Fruit fly (Drosophila melanogaster) whole organism, embryonic: ENCODE data around the gene CG42710.

ENCODE experiments used
- Antp ChIP-seq: fragments of 200-800 bp; sonication (Bioruptor generic); optimal IDR thresholded peaks from 3 replicates; lab custom pipeline; 2016; ENCODE audit warnings: missing biosample characterization, missing genetic modification characterization
- Asciz ChIP-seq: fragments of 200-800 bp; sonication (Bioruptor generic); optimal IDR thresholded peaks from 2 replicates; lab custom pipeline; 2017; ENCODE audit warnings: missing biosample characterization, mild to moderate bottlenecking, missing genetic modification characterization, missing genetic modification reagents
- CG10979 ChIP-seq: fragments of 200-800 bp; sonication (Bioruptor generic); optimal IDR thresholded peaks from 2 replicates; lab custom pipeline; 2018; ENCODE audit warnings: missing biosample characterization, mild to moderate bottlenecking, missing genetic modification characterization, moderate library complexity
- CG11695 ChIP-seq: fragments of 200-800 bp; sonication (Bioruptor generic); IDR thresholded peaks from 3 replicates; pipeline ENCODE4 v1.3.6; 2022; ENCODE audit warnings: missing biosample characterization, missing genetic modification characterization
- CG12299 ChIP-seq: fragments of 200-800 bp; sonication (Bioruptor generic); optimal IDR thresholded peaks from 2 replicates; lab custom pipeline; 2018; ENCODE audit warnings: missing biosample characterization, mild to moderate bottlenecking, missing genetic modification characterization
- CG13123 ChIP-seq: fragments of 200-800 bp; sonication (Bioruptor generic); optimal IDR thresholded peaks from 2 replicates; lab custom pipeline; 2016; ENCODE audit warnings: missing biosample characterization, missing genetic modification characterization
- CG14710 ChIP-seq: fragments of 200-800 bp; sonication (Bioruptor generic); optimal IDR thresholded peaks from 3 replicates; lab custom pipeline; 2019; ENCODE audit warnings: missing biosample characterization, mild to moderate bottlenecking, missing genetic modification characterization, moderate library complexity
- CG15269 ChIP-seq: fragments of 200-800 bp; sonication (Bioruptor generic); optimal IDR thresholded peaks from 2 replicates; lab custom pipeline; 2018; ENCODE audit warnings: missing biosample characterization, mild to moderate bottlenecking, missing genetic modification characterization, moderate library complexity
- CG1529 ChIP-seq: fragments of 200-800 bp; sonication (Bioruptor generic); optimal IDR thresholded peaks from 3 replicates; lab custom pipeline; 2018; ENCODE audit warnings: missing biosample characterization, missing genetic modification characterization
- CG15514 ChIP-seq: fragments of 200-800 bp; sonication (Bioruptor generic); optimal IDR thresholded peaks from 3 replicates; lab custom pipeline; 2017; ENCODE audit warnings: missing biosample characterization, missing genetic modification characterization, mild to moderate bottlenecking, moderate library complexity, missing genetic modification reagents
- CG15601 ChIP-seq: fragments of 200-800 bp; sonication (Bioruptor generic); optimal IDR thresholded peaks from 3 replicates; lab custom pipeline; 2019; ENCODE audit warnings: missing biosample characterization, mild to moderate bottlenecking, missing genetic modification characterization, moderate library complexity
- CG18262 ChIP-seq: fragments of 200-800 bp; optimal IDR thresholded peaks from 3 replicates; lab custom pipeline; 2019; ENCODE audit warnings: missing biosample characterization, mild to moderate bottlenecking, missing genetic modification characterization, moderate library complexity
- CG2120 ChIP-seq: fragments of 200-800 bp; sonication (Bioruptor generic); optimal IDR thresholded peaks from 3 replicates; lab custom pipeline; 2016; ENCODE audit warnings: missing biosample characterization, missing genetic modification characterization
- CG33557 ChIP-seq: fragments of 200-800 bp; sonication (Bioruptor generic); optimal IDR thresholded peaks from 2 replicates; lab custom pipeline; 2019; ENCODE audit warnings: missing biosample characterization, mild to moderate bottlenecking, missing genetic modification characterization, moderate library complexity
- CG3407 ChIP-seq: fragments of 200-800 bp; sonication (Bioruptor generic); optimal IDR thresholded peaks from 2 replicates; lab custom pipeline; 2018; ENCODE audit warnings: missing biosample characterization, mild to moderate bottlenecking, missing genetic modification characterization
- CG3726 ChIP-seq: fragments of 200-800 bp; sonication (Bioruptor generic); IDR thresholded peaks from 3 replicates; pipeline ENCODE4, ENCODE4 v1.3.6; 2022; ENCODE audit warnings: missing biosample characterization, missing genetic modification characterization
- CG4328 ChIP-seq: fragments of 200-800 bp; sonication (Bioruptor generic); optimal IDR thresholded peaks from 3 replicates; lab custom pipeline; 2017; ENCODE audit warnings: missing biosample characterization, missing genetic modification reagents, missing genetic modification characterization
- CG5245 ChIP-seq: fragments of 200-800 bp; sonication (Bioruptor generic); optimal IDR thresholded peaks from 3 replicates; lab custom pipeline; 2016; ENCODE audit warnings: missing biosample characterization, missing genetic modification characterization
- CG6175 ChIP-seq: fragments of 200-800 bp; sonication (Bioruptor generic); IDR thresholded peaks from 3 replicates; pipeline ENCODE4 v1.3.6; 2022; ENCODE audit warnings: missing biosample characterization, missing genetic modification characterization
- CG6254 ChIP-seq: fragments of 200-800 bp; sonication (Bioruptor generic); optimal IDR thresholded peaks from 3 replicates; lab custom pipeline; 2017; ENCODE audit warnings: mild to moderate bottlenecking, missing biosample characterization, missing genetic modification reagents, missing genetic modification characterization
- CG7839 ChIP-seq: fragments of 200-800 bp; sonication (Bioruptor generic); optimal IDR thresholded peaks from 3 replicates; lab custom pipeline; 2018; ENCODE audit warnings: missing biosample characterization, mild to moderate bottlenecking, missing genetic modification characterization, moderate library complexity
- CG7928 ChIP-seq: fragments of 200-800 bp; sonication (Bioruptor generic); optimal IDR thresholded peaks from 2 replicates; lab custom pipeline; 2017; ENCODE audit warnings: missing biosample characterization, mild to moderate bottlenecking, missing genetic modification characterization
- CG9817 ChIP-seq: fragments of 200-800 bp; sonication (Bioruptor generic); optimal IDR thresholded peaks from 2 replicates; lab custom pipeline; 2018; ENCODE audit warnings: missing biosample characterization, mild to moderate bottlenecking, missing genetic modification characterization, moderate library complexity
- CG9932 ChIP-seq: fragments of 200-800 bp; sonication (Bioruptor generic); IDR thresholded peaks from 2 replicates; pipeline ENCODE4 v1.3.6; 2022; ENCODE audit warnings: missing biosample characterization, missing genetic modification characterization
- CoRest ChIP-seq: fragments of 200-800 bp; sonication (Bioruptor generic); optimal IDR thresholded peaks from 3 replicates; lab custom pipeline; 2018; ENCODE audit warnings: missing biosample characterization, mild to moderate bottlenecking, missing genetic modification characterization, moderate library complexity
- D ChIP-seq, 2 experiments: fragments of 200-800 bp in 1 of 2; fragments of >200 bp in 1 of 2; sonication (Bioruptor generic) in 1 of 2; optimal IDR thresholded peaks; 2 replicates in 1 of 2; 3 replicates in 1 of 2; lab custom pipeline; 2017; ENCODE audit warnings: mild to moderate bottlenecking in 1 of 2, missing biosample characterization in 1 of 2, missing genetic modification characterization in 1 of 2, missing genetic modification reagents in 1 of 2
- Dad ChIP-seq: fragments of 200-800 bp; sonication (Bioruptor generic); optimal IDR thresholded peaks from 3 replicates; lab custom pipeline; 2016; ENCODE audit warnings: missing biosample characterization, missing genetic modification characterization
- Dbx ChIP-seq: fragments of 200-800 bp; sonication (Bioruptor generic); IDR thresholded peaks from 3 replicates; pipeline ENCODE4 v1.3.6; 2022; ENCODE audit warnings: missing biosample characterization, missing genetic modification characterization
- Dfd ChIP-seq, 2 experiments: fragments of >200 bp; optimal IDR thresholded peaks; 2 replicates each; lab custom pipeline; 2017; ENCODE audit warnings: missing biosample characterization in 2 of 2, missing genetic modification characterization in 2 of 2
- Drgx ChIP-seq: fragments of 200-800 bp; sonication (Bioruptor generic); IDR thresholded peaks from 2 replicates; pipeline ENCODE4 v1.3.6; 2022; ENCODE audit warnings: missing biosample characterization, missing genetic modification characterization
- Fer1 ChIP-seq: fragments of 200-800 bp; sonication (Bioruptor generic); optimal IDR thresholded peaks from 2 replicates; lab custom pipeline; 2017; ENCODE audit warnings: missing biosample characterization, mild to moderate bottlenecking, missing genetic modification characterization
- Jarid2 ChIP-seq: fragments of 200-800 bp; sonication (Bioruptor generic); optimal IDR thresholded peaks from 3 replicates; lab custom pipeline; 2017; ENCODE audit warnings: mild to moderate bottlenecking, missing biosample characterization, missing genetic modification reagents, missing genetic modification characterization
- MESR4 ChIP-seq: fragments of 200-800 bp; sonication (Bioruptor generic); optimal IDR thresholded peaks from 2 replicates; lab custom pipeline; 2018; ENCODE audit warnings: missing biosample characterization, mild to moderate bottlenecking, missing genetic modification characterization, moderate library complexity
- Oaz ChIP-seq: fragments of 200-800 bp; sonication (Bioruptor generic); IDR thresholded peaks from 2 replicates; pipeline ENCODE4 v1.3.6; 2022; ENCODE audit warnings: missing biosample characterization, missing genetic modification characterization
- Opbp ChIP-seq: fragments of 200-800 bp; sonication (Bioruptor generic); IDR thresholded peaks from 3 replicates; pipeline ENCODE4 v1.3.6; 2022; ENCODE audit warnings: missing biosample characterization, missing genetic modification characterization; ENCODE audit not compliant: partially characterized antibody
- Sry-β ChIP-seq: fragments of 200-800 bp; sonication (Bioruptor generic); optimal IDR thresholded peaks from 2 replicates; lab custom pipeline; 2018; ENCODE audit warnings: missing biosample characterization, mild to moderate bottlenecking, missing genetic modification characterization, moderate library complexity
- Xbp1 ChIP-seq: fragments of 200-800 bp; sonication (Bioruptor generic); optimal IDR thresholded peaks from 3 replicates; lab custom pipeline; 2016; ENCODE audit warnings: missing biosample characterization, mild to moderate bottlenecking, missing genetic modification characterization
- cad ChIP-seq: fragments of >200 bp; optimal IDR thresholded peaks from 2 replicates; lab custom pipeline; 2017; ENCODE audit warnings: missing biosample characterization, missing genetic modification characterization
- crp ChIP-seq, 2 experiments: fragments of 200-800 bp; sonication (Bioruptor generic); optimal IDR thresholded peaks; 2 replicates in 1 of 2; 3 replicates in 1 of 2; lab custom pipeline; 2017; ENCODE audit warnings: missing biosample characterization in 2 of 2, missing genetic modification characterization in 2 of 2, mild to moderate bottlenecking in 1 of 2, moderate library complexity in 1 of 2
- dan ChIP-seq: fragments of 200-800 bp; sonication (Bioruptor generic); IDR thresholded peaks from 2 replicates; pipeline ENCODE4 v1.3.6; 2022; ENCODE audit warnings: missing biosample characterization, missing genetic modification characterization
- ems ChIP-seq: fragments of 200-800 bp; sonication (Bioruptor generic); optimal IDR thresholded peaks from 3 replicates; lab custom pipeline; 2016; ENCODE audit warnings: missing biosample characterization, missing genetic modification characterization
- exex ChIP-seq: fragments of 200-800 bp; sonication (Bioruptor generic); optimal IDR thresholded peaks from 4 replicates; lab custom pipeline; 2018; ENCODE audit warnings: missing biosample characterization, mild to moderate bottlenecking, missing genetic modification characterization, moderate library complexity
- gt ChIP-seq: fragments of 200-800 bp; sonication (Bioruptor generic); IDR thresholded peaks from 2 replicates; pipeline ENCODE4 v1.3.6; 2022; ENCODE audit warnings: missing biosample characterization, missing genetic modification characterization
- hbn ChIP-seq: fragments of 200-800 bp; sonication (Bioruptor generic); IDR thresholded peaks from 2 replicates; pipeline ENCODE4 v1.3.6; 2022; ENCODE audit warnings: missing biosample characterization, missing genetic modification characterization; ENCODE audit not compliant: partially characterized antibody
- lmd ChIP-seq: fragments of 200-800 bp; sonication (Bioruptor generic); IDR thresholded peaks from 2 replicates; pipeline ENCODE4 v1.3.6; 2022; ENCODE audit warnings: missing biosample characterization, missing genetic modification characterization
- nau ChIP-seq: fragments of 200-800 bp; sonication (Bioruptor generic); optimal IDR thresholded peaks from 3 replicates; lab custom pipeline; 2017; ENCODE audit warnings: missing biosample characterization, mild to moderate bottlenecking, missing genetic modification characterization, missing genetic modification reagents
- pros ChIP-seq: fragments of 200-800 bp; sonication (Bioruptor generic); optimal IDR thresholded peaks from 3 replicates; lab custom pipeline; 2019; ENCODE audit warnings: missing biosample characterization, mild to moderate bottlenecking, missing genetic modification characterization, moderate library complexity
- sim ChIP-seq: fragments of 200-800 bp; sonication (Bioruptor generic); IDR thresholded peaks from 2 replicates; pipeline ENCODE4 v1.3.6; 2022; ENCODE audit warnings: missing biosample characterization, missing genetic modification characterization
- sob ChIP-seq: fragments of 200-800 bp; sonication (Bioruptor generic); IDR thresholded peaks from 2 replicates; pipeline ENCODE4 v1.3.6; 2022; ENCODE audit warnings: missing biosample characterization, missing genetic modification characterization
- yki ChIP-seq: fragments of >200 bp; optimal IDR thresholded peaks from 3 replicates; lab custom pipeline; 2018
- zfh1 ChIP-seq: fragments of 200-800 bp; sonication (Bioruptor generic); IDR thresholded peaks from 3 replicates; pipeline ENCODE4 v1.3.6; 2022; ENCODE audit warnings: missing biosample characterization, missing genetic modification characterization

CG42710 gene

dm6 chr2L:8746350-8746759 lies 35.9 kb downstream of the CG42710 start (continued):
- TF ChIP-seq Dad (GFP tag; lab: Kevin White, UChicago) (no peak), CG14710 (tag; lab: Kevin White, UChicago) (peak; percentile 31), Sry-β (GFP tag; lab: Kevin White, UChicago) (no peak), CG12299 (tag; lab: Kevin White, UChicago) (no peak), CG3407 (GFP tag; lab: Kevin White, UChicago) (peak; percentile 4), CG11695 (GFP tag; lab: Robert Waterston, UW) (no peak), ems (no peak), hbn (GFP tag; lab: Robert Waterston, UW) (no peak), dan (GFP tag; lab: Robert Waterston, UW) (no peak), cad (GFP tag; lab: Kevin White, UChicago) (no peak), crp (GFP tag; optimal IDR thresholded peaks at IDR 0.05; lab: Kevin White, UChicago) (no peak), sob (GFP tag; lab: Robert Waterston, UW) (no peak; the same call in 1 of the 2 replicates), CG9817 (tag; lab: Kevin White, UChicago) (peak; percentile 13), nau (no peak), sim (GFP tag; lab: Robert Waterston, UW) (no peak), CG6254 (GFP tag; lab: Kevin White, UChicago) (peak; percentile 43), CG18262 (tag; lab: Kevin White, UChicago) (peak; percentile 61), CG9932 (no peak), pros (GFP tag; lab: Kevin White, UChicago) (peak; percentile 83), CoRest (tag; lab: Kevin White, UChicago) (peak; percentile 54), Fer1 (no peak), Oaz (GFP tag; lab: Robert Waterston, UW) (no peak), exex (tag; lab: Kevin White, UChicago) (no peak), CG10979 (tag; lab: Kevin White, UChicago) (peak; percentile 74), lmd (GFP tag; lab: Robert Waterston, UW) (peak; percentile 23; the same call in 1 of the 2 replicates), CG15601 (tag; lab: Kevin White, UChicago) (peak; percentile 64), Xbp1 (GFP tag; lab: Kevin White, UChicago) (peak; percentile 22), Asciz (GFP tag; lab: Kevin White, UChicago) (no peak), CG1529 (peak; percentile 21), CG6175 (GFP tag; lab: Robert Waterston, UW) (no peak), Jarid2 (no peak), CG4328 (no peak), yki (lab: Kevin White, UChicago) (no peak), Dfd (GFP tag; optimal IDR thresholded peaks at IDR 0.05; lab: Kevin White, UChicago) (no peak), CG33557 (GFP tag; lab: Kevin White, UChicago) (peak; percentile 20), CG2120 (no peak), Drgx (no peak), CG13123 (GFP tag; lab: Kevin White, UChicago) (no peak), CG7839 (peak; percentile 75), MESR4 (GFP tag; lab: Kevin White, UChicago) (no peak), D (optimal IDR thresholded peaks at IDR 0.05; lab: Kevin White, UChicago) (no peak), D (GFP tag; optimal IDR thresholded peaks at IDR 0.05; lab: Kevin White, UChicago) (peak; percentile 49), zfh1 (GFP tag; lab: Robert Waterston, UW) (peak; percentile 51; the same call in 1 of the 3 replicates), CG5245 (peak; percentile 50), CG15269 (tag; lab: Kevin White, UChicago) (peak; percentile 31), CG3726 (GFP tag; lab: Robert Waterston, UW) (no peak), Opbp (no peak), CG15514 (no peak), Dbx (no peak), Antp (GFP tag; lab: Kevin White, UChicago) (no peak), gt (GFP tag; lab: Robert Waterston, UW) (no peak), CG7928 (GFP tag; lab: Kevin White, UChicago) (no peak)
